Worm (Caenorhabditis elegans): Measurements from ENCODE around the gene pals-23.

The pals-23 gene

DNA sequence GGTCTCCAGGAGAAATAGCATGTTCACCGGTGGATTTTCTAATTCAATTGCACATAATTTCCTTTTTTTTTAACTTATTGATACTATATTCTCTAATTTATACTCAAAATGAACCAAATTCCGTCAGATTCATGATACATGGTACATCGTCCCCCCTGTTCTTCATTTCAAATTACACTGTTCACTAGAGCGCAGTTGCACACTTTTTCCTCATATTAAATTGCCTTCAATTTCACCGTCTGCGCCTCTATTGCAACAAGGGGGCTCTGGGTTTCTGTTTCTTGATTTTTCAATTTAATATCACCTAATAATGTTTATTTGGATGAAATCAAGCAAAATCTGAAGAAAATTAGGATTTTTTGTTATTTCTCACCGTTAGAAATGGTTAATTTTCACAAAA lies 7.0 kb downstream of the pals-23 start:
- TF ChIP-seq fkh-10 (GFP tag; optimal IDR thresholded peaks at IDR 0.05) (no peak), C08G9.2 (tag; optimal IDR thresholded peaks at IDR 0.05) (no peak), dmd-4 (tag; optimal IDR thresholded peaks at IDR 0.05; ENCODE audit: borderline replicate concordance) (no peak), unc-42 (tag; optimal IDR thresholded peaks at IDR 0.05) (peak; percentile 91), ets-4 (tag; optimal IDR thresholded peaks at IDR 0.05) (no peak), che-1 (tag; optimal IDR thresholded peaks at IDR 0.05) (no peak), madf-2 (tag; optimal IDR thresholded peaks at IDR 0.05) (no peak), hlh-8 (tag; optimal IDR thresholded peaks at IDR 0.05) (no peak), eyg-1 (tag; optimal IDR thresholded peaks at IDR 0.05) (no peak), sox-4 (tag; optimal IDR thresholded peaks at IDR 0.05) (no peak), lim-6 (tag; optimal IDR thresholded peaks at IDR 0.05) (peak; percentile 4), hlh-15 (tag; optimal IDR thresholded peaks at IDR 0.05) (no peak), ama-1 (optimal IDR thresholded peaks at IDR 0.05) (no peak), ceh-18 (tag; optimal IDR thresholded peaks at IDR 0.05) (no peak), ceh-34 (tag; optimal IDR thresholded peaks at IDR 0.05) (peak; percentile 53), npax-4 (tag; optimal IDR thresholded peaks at IDR 0.05) (no peak), hlh-30 (tag; optimal IDR thresholded peaks at IDR 0.05; ENCODE audit: insufficient read depth) (no peak), unc-3 (GFP tag; conservative IDR thresholded peaks at IDR 0.05) (no peak), unc-3 (tag; optimal IDR thresholded peaks at IDR 0.05) (no peak), nhr-232 (tag; optimal IDR thresholded peaks at IDR 0.05) (no peak), pax-1 (tag; optimal IDR thresholded peaks at IDR 0.05) (no peak), fkh-6 (tag; optimal IDR thresholded peaks at IDR 0.05) (no peak), ceh-31 (tag; optimal IDR thresholded peaks at IDR 0.05) (peak; percentile 41), nfya-1 (tag; optimal IDR thresholded peaks at IDR 0.05) (peak; percentile 34), ceh-14 (tag; optimal IDR thresholded peaks at IDR 0.05) (peak; percentile 43), syd-9 (tag; optimal IDR thresholded peaks at IDR 0.05) (no peak), tbx-2 (tag; optimal IDR thresholded peaks at IDR 0.05) (no peak), rnt-1 (tag; optimal IDR thresholded peaks at IDR 0.05) (no peak), ceh-6 (GFP tag; optimal IDR thresholded peaks at IDR 0.05) (no peak), gmeb-2 (tag; optimal IDR thresholded peaks at IDR 0.05) (no peak)

DNA sequence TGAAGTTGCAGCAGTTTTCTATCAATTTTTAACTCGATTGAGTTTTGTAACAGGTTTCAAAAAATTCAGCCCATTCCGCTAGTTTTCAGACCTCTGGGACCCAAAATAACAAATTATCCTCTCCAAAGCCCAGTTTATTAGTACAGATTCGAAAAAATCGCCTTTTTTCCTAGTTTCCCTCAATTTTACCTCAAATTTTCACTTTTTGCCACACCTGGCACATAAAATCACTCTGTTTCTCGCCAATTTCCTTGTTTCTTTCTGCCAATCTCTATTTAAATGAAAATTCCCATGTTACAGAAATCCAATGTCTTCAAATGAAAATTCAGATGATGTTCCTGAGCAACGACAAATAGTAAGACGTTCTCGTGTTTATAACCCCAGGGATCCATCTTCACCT lies 7.5 kb downstream of the pals-23 start, which contains the start of gene pals-22:
Gene pals-22, plus strand, starts transcription at position 301 of the 400 bp plus-strand sequence.
- no peak for TF ChIP-seq ets-4 (tag; optimal IDR thresholded peaks at IDR 0.05)
- no peak for TF ChIP-seq fkh-6 (tag; optimal IDR thresholded peaks at IDR 0.05)
- TF ChIP-seq ama-1 (optimal IDR thresholded peaks at IDR 0.05) = no peak
- TF ChIP-seq tbx-2 (tag; optimal IDR thresholded peaks at IDR 0.05) = no peak
- TF ChIP-seq elt-2 (tag; optimal IDR thresholded peaks at IDR 0.05) = no peak
- TF ChIP-seq hlh-30 (tag; optimal IDR thresholded peaks at IDR 0.05; ENCODE audit: insufficient read depth) = no peak
- TF ChIP-seq nhr-11 (tag; optimal IDR thresholded peaks at IDR 0.05) = no peak
- no peak for TF ChIP-seq pqm-1 (tag; optimal IDR thresholded peaks at IDR 0.05)
- TF ChIP-seq F13H6.1 (tag; optimal IDR thresholded peaks at IDR 0.05) = no peak
- no peak for TF ChIP-seq Y22D7AL.16 (tag; optimal IDR thresholded peaks at IDR 0.05)
- TF ChIP-seq hlh-6 (tag; optimal IDR thresholded peaks at IDR 0.05) = no peak
- TF ChIP-seq ceh-14 (tag; optimal IDR thresholded peaks at IDR 0.05) = no peak
- no peak for TF ChIP-seq ztf-16 (tag; optimal IDR thresholded peaks at IDR 0.05)
- TF ChIP-seq sox-4 (tag; optimal IDR thresholded peaks at IDR 0.05) = no peak
- no peak for TF ChIP-seq ceh-30 (tag; optimal IDR thresholded peaks at IDR 0.05)

DNA sequence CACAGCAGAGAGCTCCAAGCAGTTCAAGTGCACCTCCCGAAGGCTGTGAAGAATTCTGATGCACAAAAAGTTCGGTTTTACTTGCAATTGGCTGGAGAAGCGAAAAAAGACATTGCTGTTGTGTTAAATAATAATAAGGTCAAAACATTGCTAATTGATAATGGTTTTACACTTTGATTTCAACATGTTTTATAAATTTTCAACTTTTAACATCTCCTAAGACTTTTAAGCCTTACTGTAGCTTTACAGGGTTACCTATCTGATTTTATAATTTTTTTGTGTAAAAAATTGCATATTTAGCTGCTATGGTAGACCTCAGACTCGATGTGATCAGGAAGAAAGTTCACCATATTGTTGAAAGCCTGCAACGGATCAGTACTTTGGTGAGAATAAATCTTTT lies 9.6 kb downstream of the pals-23 start, which contains the start of gene pals-25:
Gene pals-25, plus strand, starts transcription at position 301 of the 400 bp plus-strand sequence.
- TF ChIP-seq K09A11.1 (tag; optimal IDR thresholded peaks at IDR 0.05; ENCODE audit: insufficient read depth) (no peak), rnt-1 (tag; optimal IDR thresholded peaks at IDR 0.05) (no peak), dve-1 (tag; optimal IDR thresholded peaks at IDR 0.05) (no peak), hlh-15 (tag; optimal IDR thresholded peaks at IDR 0.05) (no peak), unc-42 (tag; optimal IDR thresholded peaks at IDR 0.05) (no peak), eyg-1 (tag; optimal IDR thresholded peaks at IDR 0.05) (no peak), unc-55 (GFP tag; optimal IDR thresholded peaks at IDR 0.05) (no peak), pros-1 (tag; optimal IDR thresholded peaks at IDR 0.05) (no peak), che-1 (tag; optimal IDR thresholded peaks at IDR 0.05) (no peak), pha-2 (tag; optimal IDR thresholded peaks at IDR 0.05) (no peak), zip-5 (tag; optimal IDR thresholded peaks at IDR 0.05) (no peak), ceh-48 (tag; optimal IDR thresholded peaks at IDR 0.05) (no peak), Y22D7AL.16 (tag; optimal IDR thresholded peaks at IDR 0.05) (no peak), ceh-24 (tag; optimal IDR thresholded peaks at IDR 0.05) (no peak), unc-86 (tag; optimal IDR thresholded peaks at IDR 0.05) (no peak), lin-11 (tag; optimal IDR thresholded peaks at IDR 0.05) (no peak)

All from whole organism, late embryonic.